Fruit fly (Drosophila melanogaster): ENCODE measurements around the gene CG14050.

Gene CG14050

dm6 chrX:2297428-2298200, 28.4 kb downstream of the CG14050 start (continued):
- TF ChIP-seq Drgx (GFP tag; IDR thresholded peaks at IDR 0.05) = peak; percentile 97
- peak; percentile 99 for TF ChIP-seq Rfx (GFP tag; IDR thresholded peaks at IDR 0.05)
- peak; percentile 97 for TF ChIP-seq Hand (GFP tag; optimal IDR thresholded peaks at IDR 0.05)
- TF ChIP-seq nom (GFP tag; optimal IDR thresholded peaks at IDR 0.05) = peak; percentile 74
- peak; percentile 98 for TF ChIP-seq nau (GFP tag; optimal IDR thresholded peaks at IDR 0.05)
- TF ChIP-seq ind (GFP tag; optimal IDR thresholded peaks at IDR 0.05) = peak; percentile 99
- TF ChIP-seq hth (optimal IDR thresholded peaks at IDR 0.05) = no peak
- TF ChIP-seq CG7987 (GFP tag; optimal IDR thresholded peaks at IDR 0.05) = peak; percentile 95
- no peak for TF ChIP-seq sc (optimal IDR thresholded peaks at IDR 0.05)
- peak; percentile 98 for TF ChIP-seq sc (GFP tag; optimal IDR thresholded peaks at IDR 0.05)
- TF ChIP-seq Opbp (GFP tag; IDR thresholded peaks at IDR 0.05; ENCODE audit: partially characterized antibody) = no peak
- TF ChIP-seq CG33213 (GFP tag; optimal IDR thresholded peaks at IDR 0.05) = peak; percentile 99
- TF ChIP-seq CG9437 (GFP tag; optimal IDR thresholded peaks at IDR 0.05) = peak; percentile 91
- TF ChIP-seq CG3065 (GFP tag; optimal IDR thresholded peaks at IDR 0.05) = peak; percentile 97
- peak; percentile 99 for TF ChIP-seq ranshi (GFP tag; IDR thresholded peaks at IDR 0.05)
- peak; percentile 98 for TF ChIP-seq NC2β (GFP tag; optimal IDR thresholded peaks at IDR 0.05)
- TF ChIP-seq CG6791 (GFP tag; IDR thresholded peaks at IDR 0.05; ENCODE audit: partially characterized antibody) = no peak
- TF ChIP-seq stc (GFP tag; IDR thresholded peaks at IDR 0.05) = peak; percentile 98
- peak; percentile 99 for TF ChIP-seq pum (GFP tag; optimal IDR thresholded peaks at IDR 0.05)
- TF ChIP-seq tgo (GFP tag; IDR thresholded peaks at IDR 0.05) = peak; percentile 98
- peak; percentile 95 for TF ChIP-seq CG17186 (GFP tag; optimal IDR thresholded peaks at IDR 0.05)
- TF ChIP-seq Sin3A (optimal IDR thresholded peaks at IDR 0.05) = no peak
- TF ChIP-seq Aef1 (GFP tag; IDR thresholded peaks at IDR 0.05) = peak; percentile 99
- no peak for TF ChIP-seq Dfd (GFP tag; optimal IDR thresholded peaks at IDR 0.05)
- TF ChIP-seq CG30431 (GFP tag; optimal IDR thresholded peaks at IDR 0.05) = peak; percentile 98
- peak; percentile 95 for TF ChIP-seq CG6254 (GFP tag; optimal IDR thresholded peaks at IDR 0.05)
- TF ChIP-seq CG11723 (GFP tag; optimal IDR thresholded peaks at IDR 0.05) = peak; percentile 97
- peak; percentile 98 for TF ChIP-seq Bteb2 (GFP tag; optimal IDR thresholded peaks at IDR 0.05)
- peak; percentile 99 for TF ChIP-seq Hsf (GFP tag; optimal IDR thresholded peaks at IDR 0.05)
- peak in 1 of 2 experiments; percentile 99 for TF ChIP-seq eve (GFP tag; optimal IDR thresholded peaks at IDR 0.05)
- peak; percentile 91 for TF ChIP-seq dan (GFP tag; IDR thresholded peaks at IDR 0.05)
- TF ChIP-seq bowl (GFP tag; IDR thresholded peaks at IDR 0.05) = peak; percentile 96
- peak; percentile 95 for TF ChIP-seq CG10565 (GFP tag; optimal IDR thresholded peaks at IDR 0.05)
- TF ChIP-seq CG15479 (GFP tag; optimal IDR thresholded peaks at IDR 0.05) = peak; percentile 20
- TF ChIP-seq en (GFP tag; optimal IDR thresholded peaks at IDR 0.05) = peak; percentile 98
- peak; percentile 99 for TF ChIP-seq CG1603 (tag; optimal IDR thresholded peaks at IDR 0.05)
- TF ChIP-seq Xbp1 (GFP tag; optimal IDR thresholded peaks at IDR 0.05) = peak; percentile 99
- peak; percentile 99 for TF ChIP-seq ATbp (GFP tag; optimal IDR thresholded peaks at IDR 0.05)
- TF ChIP-seq Ptx1 (GFP tag; IDR thresholded peaks at IDR 0.05) = peak; percentile 99
- TF ChIP-seq CkIIα-i1 (GFP tag; IDR thresholded peaks at IDR 0.05) = peak; percentile 95
- peak; percentile 92 for TF ChIP-seq YL-1 (GFP tag; optimal IDR thresholded peaks at IDR 0.05)
- peak; percentile 98 for TF ChIP-seq BtbVII (GFP tag; optimal IDR thresholded peaks at IDR 0.05)
- TF ChIP-seq chn (GFP tag; optimal IDR thresholded peaks at IDR 0.05) = peak; percentile 99
- TF ChIP-seq CG10147 (GFP tag; optimal IDR thresholded peaks at IDR 0.05) = peak; percentile 97
- peak; percentile 98 for TF ChIP-seq ERR (GFP tag; optimal IDR thresholded peaks at IDR 0.05)
- TF ChIP-seq Max (GFP tag; optimal IDR thresholded peaks at IDR 0.05) = peak; percentile 98
- TF ChIP-seq exex (tag; optimal IDR thresholded peaks at IDR 0.05) = peak; percentile 89
- no peak for TF ChIP-seq knrl (GFP tag; IDR thresholded peaks at IDR 0.05; ENCODE audit: partially characterized antibody)
- peak; percentile 99 for TF ChIP-seq bab2 (GFP tag; optimal IDR thresholded peaks at IDR 0.05)
- peak; percentile 96 for TF ChIP-seq fd3F (GFP tag; optimal IDR thresholded peaks at IDR 0.05)
